Fruit fly (Drosophila melanogaster) whole organism, embryonic: ENCODE measurements around the gene CG10651.

Experiments
- Abd-B ChIP-seq: fragments of 200-800 bp; sonication (Bioruptor generic); optimal IDR thresholded peaks from 2 replicates; lab custom pipeline; 2018; ENCODE audit warnings: missing biosample characterization, mild to moderate bottlenecking, missing genetic modification characterization, moderate library complexity
- Antp ChIP-seq: fragments of 200-800 bp; sonication (Bioruptor generic); optimal IDR thresholded peaks from 3 replicates; lab custom pipeline; 2016; ENCODE audit warnings: missing biosample characterization, missing genetic modification characterization
- Bteb2 ChIP-seq: fragments of 200-800 bp; sonication (Bioruptor generic); optimal IDR thresholded peaks from 2 replicates; lab custom pipeline; 2016; ENCODE audit warnings: missing biosample characterization, missing genetic modification characterization
- CG10147 ChIP-seq: fragments of 200-800 bp; sonication (Bioruptor generic); optimal IDR thresholded peaks from 2 replicates; lab custom pipeline; 2019; ENCODE audit warnings: missing biosample characterization, mild to moderate bottlenecking, missing genetic modification characterization, moderate library complexity
- CG11247 ChIP-seq: fragments of 200-800 bp; sonication (Bioruptor generic); IDR thresholded peaks from 2 replicates; pipeline ENCODE4 v1.3.6; 2022; ENCODE audit warnings: missing biosample characterization, missing genetic modification characterization
- CG11560 ChIP-seq: fragments of 200-800 bp; sonication (Bioruptor generic); IDR thresholded peaks from 3 replicates; pipeline ENCODE4 v1.3.6; 2022; ENCODE audit warnings: missing biosample characterization, missing genetic modification characterization
- CG13287 ChIP-seq: fragments of 200-800 bp; sonication (Bioruptor generic); IDR thresholded peaks from 2 replicates; pipeline ENCODE4 v1.3.6; 2022; ENCODE audit warnings: missing biosample characterization, missing genetic modification characterization; ENCODE audit not compliant: partially characterized antibody
- CG13424 ChIP-seq: fragments of 200-800 bp; sonication (Bioruptor generic); optimal IDR thresholded peaks from 2 replicates; lab custom pipeline; 2019; ENCODE audit warnings: missing biosample characterization, mild to moderate bottlenecking, missing genetic modification characterization, moderate library complexity
- CG13624 ChIP-seq: fragments of 200-800 bp; sonication (Bioruptor generic); optimal IDR thresholded peaks from 2 replicates; lab custom pipeline; 2016; ENCODE audit warnings: missing biosample characterization, missing genetic modification characterization
- CG14965 ChIP-seq: fragments of 200-800 bp; sonication (Bioruptor generic); optimal IDR thresholded peaks from 2 replicates; lab custom pipeline; 2016; ENCODE audit warnings: missing biosample characterization, missing genetic modification characterization, borderline replicate concordance
- CG15601 ChIP-seq: fragments of 200-800 bp; sonication (Bioruptor generic); optimal IDR thresholded peaks from 3 replicates; lab custom pipeline; 2019; ENCODE audit warnings: missing biosample characterization, mild to moderate bottlenecking, missing genetic modification characterization, moderate library complexity
- CG2202 ChIP-seq: fragments of 200-800 bp; sonication (Bioruptor generic); optimal IDR thresholded peaks from 2 replicates; lab custom pipeline; 2018; ENCODE audit warnings: missing biosample characterization, mild to moderate bottlenecking, missing genetic modification characterization
- CG30403 ChIP-seq: fragments of 200-800 bp; sonication (Bioruptor generic); optimal IDR thresholded peaks from 3 replicates; lab custom pipeline; 2016; ENCODE audit warnings: missing biosample characterization, missing genetic modification characterization
- CG33213 ChIP-seq: fragments of 200-800 bp; sonication (Bioruptor generic); optimal IDR thresholded peaks from 3 replicates; lab custom pipeline; 2016; ENCODE audit warnings: missing biosample characterization, missing genetic modification characterization
- CG34422 ChIP-seq: fragments of 200-800 bp; sonication (Bioruptor generic); IDR thresholded peaks from 3 replicates; pipeline ENCODE4 v1.3.6; 2022; ENCODE audit warnings: missing biosample characterization, missing genetic modification characterization
- CG3838 ChIP-seq: fragments of 200-800 bp; sonication (Bioruptor generic); optimal IDR thresholded peaks from 3 replicates; lab custom pipeline; 2016; ENCODE audit warnings: missing biosample characterization, missing genetic modification characterization
- CG4424 ChIP-seq: fragments of 200-800 bp; sonication (Bioruptor generic); optimal IDR thresholded peaks from 3 replicates; lab custom pipeline; 2016; ENCODE audit warnings: missing biosample characterization, missing genetic modification characterization
- CG5953 ChIP-seq: fragments of 200-800 bp; sonication (Bioruptor generic); IDR thresholded peaks from 2 replicates; pipeline ENCODE4 v1.3.6; 2022; ENCODE audit warnings: missing biosample characterization, missing genetic modification characterization
- CG6254 ChIP-seq: fragments of 200-800 bp; sonication (Bioruptor generic); optimal IDR thresholded peaks from 3 replicates; lab custom pipeline; 2017; ENCODE audit warnings: mild to moderate bottlenecking, missing biosample characterization, missing genetic modification reagents, missing genetic modification characterization
- CG6654 ChIP-seq: fragments of 200-800 bp; sonication (Bioruptor generic); optimal IDR thresholded peaks from 2 replicates; lab custom pipeline; 2017; ENCODE audit warnings: missing biosample characterization, mild to moderate bottlenecking, missing genetic modification characterization
- CG9215 ChIP-seq: fragments of 200-800 bp; sonication (Bioruptor generic); IDR thresholded peaks from 2 replicates; pipeline ENCODE4 v1.3.6; 2022; ENCODE audit warnings: missing biosample characterization, missing genetic modification characterization
- CG9437 ChIP-seq: fragments of 200-800 bp; sonication (Bioruptor generic); optimal IDR thresholded peaks from 2 replicates; lab custom pipeline; 2018; ENCODE audit warnings: missing biosample characterization, mild to moderate bottlenecking, missing genetic modification characterization
- CG9876 ChIP-seq: fragments of 200-800 bp; sonication (Bioruptor generic); optimal IDR thresholded peaks from 2 replicates; lab custom pipeline; 2016; ENCODE audit warnings: missing biosample characterization, missing genetic modification characterization
- CHES-1-like ChIP-seq: fragments of 200-800 bp; sonication (Bioruptor generic); optimal IDR thresholded peaks from 2 replicates; lab custom pipeline; 2016; ENCODE audit warnings: missing biosample characterization, missing genetic modification characterization
- Dip2 ChIP-seq: fragments of 200-800 bp; sonication (Bioruptor generic); IDR thresholded peaks from 2 replicates; pipeline ENCODE4 v1.3.6; 2022; ENCODE audit warnings: missing biosample characterization, missing genetic modification characterization
- Ets65A ChIP-seq: fragments of 200-800 bp; sonication (Bioruptor generic); peaks from one replicate; lab custom pipeline; 2016; ENCODE audit warnings: missing biosample characterization, missing genetic modification characterization
- HmgZ ChIP-seq: fragments of 200-800 bp; sonication (Bioruptor generic); optimal IDR thresholded peaks from 2 replicates; lab custom pipeline; 2018; ENCODE audit warnings: missing biosample characterization, mild to moderate bottlenecking, missing genetic modification characterization
- Lim3 ChIP-seq: fragments of 200-800 bp; sonication (Bioruptor generic); IDR thresholded peaks from 2 replicates; pipeline ENCODE4 v1.3.6; 2022; ENCODE audit warnings: missing biosample characterization, missing genetic modification characterization
- MBD-R2 ChIP-seq: fragments of 200-800 bp; sonication (Bioruptor generic); IDR thresholded peaks from 2 replicates; pipeline ENCODE4 v1.3.6; 2022; ENCODE audit warnings: missing biosample characterization, missing genetic modification characterization
- PHDP ChIP-seq: fragments of 200-800 bp; sonication (Bioruptor generic); optimal IDR thresholded peaks from 3 replicates; lab custom pipeline; 2018; ENCODE audit warnings: missing biosample characterization, mild to moderate bottlenecking, missing genetic modification characterization, moderate library complexity
- Rx ChIP-seq: fragments of 200-800 bp; sonication (Bioruptor generic); IDR thresholded peaks from 2 replicates; pipeline ENCODE4 v1.3.6; 2022; ENCODE audit warnings: missing biosample characterization, missing genetic modification characterization
- Sin3A ChIP-seq: fragments of >200 bp; optimal IDR thresholded peaks from 2 replicates; lab custom pipeline; 2018
- corto ChIP-seq: fragments of 200-800 bp; sonication (Bioruptor generic); optimal IDR thresholded peaks from 2 replicates; lab custom pipeline; 2016; ENCODE audit warnings: missing biosample characterization, mild to moderate bottlenecking, missing genetic modification characterization, moderate library complexity
- crol ChIP-seq: fragments of 200-800 bp; sonication (Bioruptor generic); IDR thresholded peaks from 2 replicates; pipeline ENCODE4 v1.3.6; 2022; ENCODE audit warnings: missing biosample characterization, missing genetic modification characterization
- da ChIP-seq: fragments of 200-800 bp; sonication (Bioruptor generic); optimal IDR thresholded peaks from 2 replicates; lab custom pipeline; 2016; ENCODE audit warnings: missing biosample characterization, missing genetic modification characterization
- dmrt99B ChIP-seq: fragments of 200-800 bp; sonication (Bioruptor generic); optimal IDR thresholded peaks from 2 replicates; lab custom pipeline; 2018; ENCODE audit warnings: missing biosample characterization, mild to moderate bottlenecking, missing genetic modification characterization, moderate library complexity
- dysf ChIP-seq: fragments of 200-800 bp; sonication (Bioruptor generic); IDR thresholded peaks from 3 replicates; pipeline ENCODE4 v1.3.6; 2022; ENCODE audit warnings: missing biosample characterization, missing genetic modification characterization
- eyg ChIP-seq: fragments of 200-800 bp; sonication (Bioruptor generic); optimal IDR thresholded peaks from 3 replicates; lab custom pipeline; 2016; ENCODE audit warnings: missing biosample characterization, missing genetic modification characterization
- fd3F ChIP-seq: fragments of 200-800 bp; sonication (Bioruptor generic); optimal IDR thresholded peaks from 2 replicates; lab custom pipeline; 2018; ENCODE audit warnings: missing biosample characterization, mild to moderate bottlenecking, missing genetic modification characterization, moderate library complexity
- fru ChIP-seq: fragments of >200 bp; optimal IDR thresholded peaks from 2 replicates; lab custom pipeline; 2017
- gce ChIP-seq: fragments of 200-800 bp; sonication (Bioruptor generic); IDR thresholded peaks from 3 replicates; pipeline ENCODE4 v1.3.6; 2022; ENCODE audit warnings: missing biosample characterization, missing genetic modification characterization
- kni ChIP-seq: fragments of 200-800 bp; sonication (Bioruptor generic); optimal IDR thresholded peaks from 3 replicates; lab custom pipeline; 2017; ENCODE audit warnings: mild to moderate bottlenecking, missing biosample characterization, missing genetic modification reagents, missing genetic modification characterization
- lilli ChIP-seq: fragments of 200-800 bp; sonication (Bioruptor generic); optimal IDR thresholded peaks from 3 replicates; lab custom pipeline; 2016; ENCODE audit warnings: missing biosample characterization, missing genetic modification characterization
- maf-S ChIP-seq: fragments of 200-800 bp; sonication (Bioruptor generic); optimal IDR thresholded peaks from 2 replicates; lab custom pipeline; 2016; ENCODE audit warnings: missing biosample characterization, missing genetic modification characterization
- nmo ChIP-seq: fragments of 200-800 bp; sonication (Bioruptor generic); optimal IDR thresholded peaks from 2 replicates; lab custom pipeline; 2018; ENCODE audit warnings: missing biosample characterization, mild to moderate bottlenecking, missing genetic modification characterization, moderate library complexity
- pnt ChIP-seq: fragments of 200-800 bp; sonication (Bioruptor generic); optimal IDR thresholded peaks from 3 replicates; lab custom pipeline; 2016; ENCODE audit warnings: missing biosample characterization, missing genetic modification characterization
- sima ChIP-seq: fragments of 200-800 bp; sonication (Bioruptor generic); optimal IDR thresholded peaks from 2 replicates; lab custom pipeline; 2016; ENCODE audit warnings: missing biosample characterization, missing genetic modification characterization
- so ChIP-seq: fragments of 200-800 bp; sonication (Bioruptor generic); IDR thresholded peaks from 3 replicates; pipeline ENCODE4 v1.3.6; 2022; ENCODE audit warnings: missing biosample characterization, missing genetic modification characterization
- tll ChIP-seq, 2 experiments: fragments of 200-800 bp in 1 of 2; fragments of >200 bp in 1 of 2; sonication (Bioruptor generic) in 1 of 2; optimal IDR thresholded peaks; 2 replicates each; lab custom pipeline; 2017 to 2019; ENCODE audit warnings: missing biosample characterization in 2 of 2, missing genetic modification characterization in 2 of 2, mild to moderate bottlenecking in 1 of 2, moderate library complexity in 1 of 2
- tup ChIP-seq: fragments of 200-800 bp; sonication (Bioruptor generic); optimal IDR thresholded peaks from 2 replicates; lab custom pipeline; 2016; ENCODE audit warnings: missing biosample characterization, mild to moderate bottlenecking, missing genetic modification characterization, moderate library complexity

The CG10651 gene

dm6 chr2L:20084785-20085555, 49.8 kb downstream of the CG10651 start, which contains the start of gene fok (continued):
- TF ChIP-seq PHDP (tag; lab: Kevin White, UChicago) (peak; percentile 97), CG9215 (GFP tag; lab: Robert Waterston, UW) (peak; percentile 95), nmo (GFP tag; lab: Kevin White, UChicago) (peak; percentile 97), fd3F (GFP tag; lab: Kevin White, UChicago) (peak; percentile 93), CG2202 (tag; lab: Kevin White, UChicago) (peak; percentile 91), CG15601 (peak; percentile 95), pnt (peak; percentile 93), CG14965 (peak; percentile 38), CG9437 (peak; percentile 91), gce (peak; percentile 78), Antp (GFP tag; lab: Kevin White, UChicago) (peak; percentile 93), CG13424 (peak; percentile 97), maf-S (GFP tag; lab: Kevin White, UChicago) (peak; percentile 94), CG13287 (peak; percentile 26; the same call in 1 of the 2 replicates), lilli (GFP tag; lab: Kevin White, UChicago) (peak; percentile 97), CHES-1-like (GFP tag; lab: Kevin White, UChicago) (peak; percentile 96), CG34422 (peak; percentile 93), Abd-B (GFP tag; lab: Kevin White, UChicago) (peak; percentile 91), sima (GFP tag; lab: Kevin White, UChicago) (peak; percentile 73), Lim3 (peak; percentile 66; the same call in 1 of the 2 replicates), dmrt99B (tag; lab: Kevin White, UChicago) (peak; percentile 98), dysf (peak; percentile 98), HmgZ (tag; lab: Kevin White, UChicago) (peak; percentile 98), kni (GFP tag; lab: Kevin White, UChicago) (peak; percentile 99), tup (peak; percentile 95), CG6654 (peak; percentile 83), CG33213 (GFP tag; lab: Kevin White, UChicago) (peak; percentile 92), Rx (GFP tag; lab: Robert Waterston, UW) (peak; percentile 68; the same call in 1 of the 2 replicates), Dip2 (GFP tag; lab: Robert Waterston, UW) (no peak), CG11247 (GFP tag; lab: Robert Waterston, UW) (peak; percentile 98), CG11560 (tag; lab: Robert Waterston, UW) (peak; percentile 86), CG6254 (GFP tag; lab: Kevin White, UChicago) (peak; percentile 93), corto (GFP tag; lab: Kevin White, UChicago) (peak; percentile 98), fru (lab: Kevin White, UChicago) (no peak), CG13624 (GFP tag; lab: Kevin White, UChicago) (peak; percentile 95), Bteb2 (GFP tag; lab: Kevin White, UChicago) (peak; percentile 95), tll (GFP tag; optimal IDR thresholded peaks at IDR 0.05; lab: Kevin White, UChicago) (peak in 1 of 2 experiments; percentile 23), da (GFP tag; lab: Kevin White, UChicago) (peak; percentile 83), Ets65A (GFP tag; lab: Kevin White, UChicago) (peak; percentile 98), CG5953 (GFP tag; lab: Robert Waterston, UW) (peak; percentile 93), CG30403 (GFP tag; lab: Kevin White, UChicago) (peak; percentile 97), crol (GFP tag; lab: Robert Waterston, UW) (peak; percentile 96), eyg (GFP tag; lab: Kevin White, UChicago) (peak; percentile 93), so (GFP tag; lab: Robert Waterston, UW) (peak; percentile 96), MBD-R2 (GFP tag; lab: Robert Waterston, UW) (peak; percentile 89), CG3838 (GFP tag; lab: Kevin White, UChicago) (peak; percentile 90), CG9876 (GFP tag; lab: Kevin White, UChicago) (peak; percentile 91), CG4424 (GFP tag; lab: Kevin White, UChicago) (peak; percentile 96), CG10147 (GFP tag; lab: Kevin White, UChicago) (peak; percentile 94), Sin3A (lab: Kevin White, UChicago) (no peak)
